Worm (Caenorhabditis elegans) whole organism, midembryonic: ENCODE measurements around the gene hrpf-2.

ENCODE experiments used
- T22C8.4 ChIP-seq: fragments of 200-800 bp; sonication (Bioruptor generic); IDR thresholded peaks from 2 replicates; pipeline ENCODE4 v1.3.6; 2022; ENCODE audit warnings: missing genetic modification characterization, missing compliant biosample characterization
- cog-1 ChIP-seq: sonication (generic microtip); optimal IDR thresholded peaks from 2 replicates; lab custom pipeline; 2016; ENCODE audit warnings: missing genetic modification characterization, missing compliant biosample characterization
- flt-1 ChIP-seq: fragments of 200-800 bp; sonication (Bioruptor generic); IDR thresholded peaks from 2 replicates; pipeline ENCODE4 v1.3.6; 2022; ENCODE audit warnings: missing genetic modification characterization, missing compliant biosample characterization
- klf-2 ChIP-seq: fragments of 200-800 bp; sonication (Bioruptor generic); conservative IDR thresholded peaks from 2 replicates; pipeline ENCODE4 v1.3.6; 2022; ENCODE audit warnings: missing genetic modification reagents, missing genetic modification characterization, missing compliant biosample characterization
- med-1 ChIP-seq: sonication (generic microtip); optimal IDR thresholded peaks from 2 replicates; lab custom pipeline; 2017; ENCODE audit warnings: missing genetic modification characterization, mild to moderate bottlenecking, missing compliant biosample characterization, antibody characterized with exemption, missing genetic modification reagents; ENCODE audit not compliant: insufficient read depth
- ref-1 ChIP-seq: fragments of 200-800 bp; sonication (Bioruptor generic); conservative IDR thresholded peaks from 2 replicates; pipeline ENCODE4 v1.3.6; 2022; ENCODE audit warnings: missing genetic modification reagents, missing genetic modification characterization, missing compliant biosample characterization
- tab-1 ChIP-seq: fragments of 200-800 bp; sonication (Bioruptor generic); IDR thresholded peaks from 2 replicates; pipeline ENCODE4 v1.3.6; 2022; ENCODE audit warnings: missing genetic modification characterization, missing compliant biosample characterization
- ztf-23 ChIP-seq: fragments of 200-800 bp; sonication (Bioruptor generic); IDR thresholded peaks from 2 replicates; pipeline ENCODE4 v1.3.6; 2022; ENCODE audit warnings: missing genetic modification reagents, missing genetic modification characterization, missing compliant biosample characterization
- ztf-29 ChIP-seq: fragments of 200-800 bp; sonication (Bioruptor generic); IDR thresholded peaks from 2 replicates; pipeline ENCODE4 v1.3.6; 2022; ENCODE audit warnings: missing genetic modification reagents, missing genetic modification characterization, missing compliant biosample characterization

The hrpf-2 gene

DNA sequence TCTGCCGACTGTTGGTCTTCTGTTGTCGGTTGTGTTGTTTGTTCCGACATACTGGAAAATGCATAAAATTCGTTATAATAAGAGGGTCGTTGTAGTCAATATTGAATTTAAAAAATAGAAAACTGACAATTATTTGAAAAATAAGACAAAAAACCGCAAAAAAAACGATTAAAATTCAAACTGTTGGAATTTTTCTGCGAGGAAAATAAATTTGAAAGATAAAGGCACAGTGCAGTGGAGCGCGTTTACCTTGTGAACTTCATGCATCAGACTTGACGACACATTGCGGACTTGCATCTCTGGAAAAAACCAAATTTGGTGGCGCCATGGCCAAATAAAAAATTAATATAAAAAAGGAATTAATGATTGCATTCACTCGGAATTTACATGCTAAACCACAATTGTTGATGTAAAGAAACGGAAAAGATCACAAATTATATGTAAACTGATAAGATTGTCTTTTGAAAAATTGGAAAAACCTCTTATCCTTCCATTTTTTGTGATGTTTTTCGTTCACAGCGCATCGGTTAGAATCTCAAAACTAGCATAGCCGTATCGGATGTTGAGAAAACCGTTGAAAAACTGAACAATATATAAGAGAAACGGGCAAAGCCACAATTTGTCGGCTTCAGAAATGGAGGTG is at the start of gene hrpf-2, which contains the start of gene bli-6:
hrpf-2 (minus strand) TSS at position 51 of the 643 bp plus-strand sequence.
bli-6 (plus strand) TSS at position 593 of the 643 bp plus-strand sequence.
- no peak for TF ChIP-seq cog-1 (tag; lab: Kevin White, UChicago)
- no peak for TF ChIP-seq tab-1
- no peak for TF ChIP-seq flt-1
- no peak for TF ChIP-seq ref-1 (GFP tag; lab: Robert Waterston, UW)

DNA sequence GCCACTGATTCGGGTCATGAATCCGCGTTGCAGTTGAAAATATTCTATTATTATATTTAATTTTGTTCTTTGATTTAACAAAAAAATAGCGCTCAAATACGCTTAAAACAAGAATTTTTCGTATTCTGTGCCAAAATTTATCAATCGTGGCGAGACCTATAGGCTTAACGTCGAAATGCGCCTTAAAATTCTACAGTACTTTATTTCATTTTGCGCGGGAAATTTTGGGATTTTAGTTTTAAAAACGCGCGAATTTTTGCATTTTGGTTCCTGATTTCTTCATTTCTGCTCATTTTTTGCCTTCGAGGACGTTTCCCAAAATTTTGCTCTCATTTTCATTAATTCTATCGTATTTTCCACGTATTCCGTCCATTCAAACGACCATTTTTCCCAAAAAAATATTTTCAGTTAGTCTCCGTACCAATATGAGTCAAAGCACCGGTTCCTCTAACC is 44.9 kb upstream of the hrpf-2 start, which contains the start of gene puf-11:
puf-11 (plus strand) TSS at position 403 of the 453 bp plus-strand sequence.
- TF ChIP-seq tab-1, result no peak
- TF ChIP-seq cog-1 (tag; lab: Kevin White, UChicago), result no peak
- TF ChIP-seq ztf-23 (GFP tag; lab: Robert Waterston, UW), result no peak
- no peak for TF ChIP-seq flt-1
- TF ChIP-seq med-1 (GFP tag; lab: Kevin White, UChicago), result no peak
- TF ChIP-seq ref-1 (GFP tag; lab: Robert Waterston, UW), result no peak
- no peak for TF ChIP-seq T22C8.4
- no peak for TF ChIP-seq ztf-29 (GFP tag; lab: Robert Waterston, UW)
- TF ChIP-seq klf-2 (GFP tag; lab: Robert Waterston, UW), result no peak

DNA sequence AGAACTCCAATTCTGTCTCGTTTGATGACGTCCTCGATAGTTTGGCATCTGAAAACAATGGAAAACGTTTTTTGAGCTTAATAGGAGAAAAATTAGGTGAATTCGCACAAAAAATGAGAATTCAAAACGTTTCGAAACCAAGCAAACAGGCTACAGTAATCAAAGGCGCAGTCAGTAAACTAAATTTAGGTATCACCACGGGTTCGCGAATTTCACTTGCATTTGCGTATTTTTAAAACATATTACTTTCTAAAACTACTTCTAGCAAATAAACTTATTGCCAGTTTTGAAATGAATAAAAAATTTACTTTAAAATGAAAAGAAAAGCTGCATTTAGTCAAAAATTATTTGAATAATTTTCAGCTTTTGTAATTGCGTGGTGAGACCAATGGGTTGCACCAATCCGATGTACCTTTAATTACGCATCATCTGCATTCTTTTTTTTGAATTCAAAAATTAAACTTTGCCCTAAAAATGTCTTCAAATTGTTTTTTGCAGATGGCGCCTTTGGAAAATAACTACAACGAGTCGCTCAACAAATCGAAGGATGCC is 42.8 kb upstream of the hrpf-2 start, which contains the start of the genes Y73B6BL.23 and htp-2:
Y73B6BL.23 (minus strand) TSS at position 51 of the 552 bp plus-strand sequence.
htp-2 (plus strand) TSS at position 492 of the 552 bp plus-strand sequence.
- TF ChIP-seq med-1 (GFP tag; lab: Kevin White, UChicago) (no peak), klf-2 (GFP tag; lab: Robert Waterston, UW) (no peak), ztf-29 (GFP tag; lab: Robert Waterston, UW) (no peak), cog-1 (tag; lab: Kevin White, UChicago) (no peak), ref-1 (GFP tag; lab: Robert Waterston, UW) (no peak), T22C8.4 (no peak), ztf-23 (GFP tag; lab: Robert Waterston, UW) (no peak), flt-1 (no peak), tab-1 (no peak)

DNA sequence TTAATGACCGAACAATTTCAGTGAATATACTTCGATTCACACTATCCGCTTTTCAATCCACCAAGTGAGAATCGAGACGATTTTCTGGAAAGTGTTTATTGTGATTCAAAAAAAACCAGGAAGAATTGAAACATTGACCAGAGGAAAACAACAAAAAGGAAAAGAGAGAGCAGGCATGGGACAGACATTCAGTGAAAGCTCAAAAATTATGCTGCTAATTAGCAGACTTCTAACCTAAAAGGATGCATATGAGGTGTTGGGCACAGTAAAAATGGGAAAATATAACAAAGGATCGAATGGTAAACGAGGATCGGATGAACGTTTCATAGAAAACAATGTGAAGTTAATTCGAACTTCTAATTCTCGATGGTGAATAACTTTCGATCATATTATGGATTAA is 41.3 kb upstream of the hrpf-2 start:
- TF ChIP-seq tab-1, result no peak
- TF ChIP-seq klf-2 (GFP tag; lab: Robert Waterston, UW), result no peak
- no peak for TF ChIP-seq T22C8.4
- no peak for TF ChIP-seq ref-1 (GFP tag; lab: Robert Waterston, UW)
- no peak for TF ChIP-seq flt-1
- TF ChIP-seq cog-1 (tag; lab: Kevin White, UChicago), result no peak
- no peak for TF ChIP-seq ztf-29 (GFP tag; lab: Robert Waterston, UW)
- TF ChIP-seq med-1 (GFP tag; lab: Kevin White, UChicago), result no peak
- TF ChIP-seq ztf-23 (GFP tag; lab: Robert Waterston, UW), result no peak

DNA sequence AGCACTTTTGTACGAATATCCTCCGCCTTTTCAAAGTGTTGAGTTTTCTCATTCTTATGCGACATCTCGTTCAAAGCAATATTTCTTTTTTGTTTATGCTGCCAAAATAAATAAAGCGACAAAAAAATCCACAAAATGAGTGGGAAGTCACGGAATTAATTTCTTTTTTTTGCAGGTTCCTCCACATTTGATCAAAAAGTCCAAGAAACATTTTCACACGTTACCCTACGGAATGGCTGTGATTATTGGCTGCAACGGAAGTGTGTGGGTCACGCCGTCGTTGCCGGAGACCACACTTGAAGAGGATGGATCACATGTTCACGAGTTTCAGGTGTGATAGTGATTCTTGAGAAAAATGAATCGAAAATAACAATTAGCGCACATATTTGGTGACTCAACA is 40.2 kb upstream of the hrpf-2 start, which contains the start of gene Y73B6BL.22:
Y73B6BL.22 (minus strand) TSS at position 101 of the 400 bp plus-strand sequence.
- no peak for TF ChIP-seq T22C8.4
- TF ChIP-seq ref-1 (GFP tag; lab: Robert Waterston, UW), result no peak

DNA sequence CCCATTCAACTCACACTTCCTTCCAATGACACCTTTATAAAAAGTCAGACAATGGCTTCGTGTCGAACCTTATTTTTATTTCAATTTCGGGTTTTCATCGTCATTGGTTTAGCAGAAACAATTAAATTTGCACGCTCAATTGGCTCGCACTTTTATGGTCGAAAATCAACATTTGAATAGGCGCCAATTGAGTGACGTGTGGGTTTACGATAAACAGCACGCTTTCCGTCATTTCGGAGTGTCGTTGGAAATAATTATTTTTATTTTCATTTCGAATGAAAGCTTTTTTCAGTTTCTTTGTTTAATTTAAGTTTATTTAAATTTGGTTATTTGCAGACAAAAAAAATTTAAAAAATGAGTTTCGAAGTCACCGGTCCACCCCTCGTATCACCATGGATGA is 38.8 kb upstream of the hrpf-2 start, which contains the start of gene exos-2:
exos-2 (plus strand) TSS at position 330 of the 400 bp plus-strand sequence.
- TF ChIP-seq T22C8.4 (no peak), tab-1 (no peak), ztf-23 (GFP tag; lab: Robert Waterston, UW) (no peak), ref-1 (GFP tag; lab: Robert Waterston, UW) (no peak), cog-1 (tag; lab: Kevin White, UChicago) (peak; percentile 6)

DNA sequence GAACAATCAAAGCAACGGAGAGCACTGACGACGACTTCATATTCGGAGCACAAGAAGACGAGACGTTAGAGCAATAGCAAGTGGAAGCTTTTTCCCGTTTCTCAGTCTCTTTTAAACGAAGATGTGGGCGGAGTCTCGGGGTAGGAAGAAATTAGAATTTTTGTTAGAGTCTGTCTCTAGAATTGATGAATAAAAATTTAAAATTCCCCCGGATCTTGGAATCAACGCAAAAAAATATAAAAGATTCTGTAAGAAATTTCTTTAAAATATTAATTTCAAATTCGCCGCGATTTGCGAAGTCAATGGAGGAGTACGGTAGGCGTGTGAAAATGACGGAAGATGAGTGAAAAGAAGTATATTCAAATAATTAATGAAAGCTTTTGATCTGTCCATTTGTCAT is 37.2 kb upstream of the hrpf-2 start, which contains the start of gene nlp-71:
nlp-71 (minus strand) TSS at position 101 of the 400 bp plus-strand sequence.
- TF ChIP-seq med-1 (GFP tag; lab: Kevin White, UChicago) (no peak), flt-1 (no peak), ztf-23 (GFP tag; lab: Robert Waterston, UW) (no peak), tab-1 (no peak)

DNA sequence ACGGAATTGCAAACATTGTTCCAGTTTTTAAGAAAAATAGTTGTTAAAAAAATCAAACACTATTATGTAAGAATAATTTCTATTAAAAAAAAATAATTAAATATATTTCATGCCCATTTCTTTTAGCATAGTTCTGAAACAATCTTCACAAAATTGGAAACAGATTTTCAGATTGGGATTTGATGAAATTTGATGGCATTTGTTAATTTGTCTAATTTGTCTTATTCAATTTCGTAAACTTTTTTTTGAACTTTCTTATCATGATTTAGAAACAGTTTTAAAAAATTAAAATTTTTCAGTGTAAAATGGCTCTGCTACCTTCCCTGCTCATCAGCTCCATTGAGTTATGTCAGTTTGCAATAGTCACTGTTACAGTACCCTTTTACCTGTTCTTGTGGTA is 28.5 kb upstream of the hrpf-2 start, which contains the start of gene srv-13:
srv-13 (plus strand) TSS at position 301 of the 400 bp plus-strand sequence.
- no peak for TF ChIP-seq klf-2 (GFP tag; lab: Robert Waterston, UW)
- TF ChIP-seq med-1 (GFP tag; lab: Kevin White, UChicago), result no peak
- TF ChIP-seq cog-1 (tag; lab: Kevin White, UChicago), result no peak
- no peak for TF ChIP-seq tab-1
- TF ChIP-seq T22C8.4, result no peak
- TF ChIP-seq ztf-23 (GFP tag; lab: Robert Waterston, UW), result no peak
- TF ChIP-seq ref-1 (GFP tag; lab: Robert Waterston, UW), result no peak
- TF ChIP-seq flt-1, result no peak
- TF ChIP-seq ztf-29 (GFP tag; lab: Robert Waterston, UW), result no peak

DNA sequence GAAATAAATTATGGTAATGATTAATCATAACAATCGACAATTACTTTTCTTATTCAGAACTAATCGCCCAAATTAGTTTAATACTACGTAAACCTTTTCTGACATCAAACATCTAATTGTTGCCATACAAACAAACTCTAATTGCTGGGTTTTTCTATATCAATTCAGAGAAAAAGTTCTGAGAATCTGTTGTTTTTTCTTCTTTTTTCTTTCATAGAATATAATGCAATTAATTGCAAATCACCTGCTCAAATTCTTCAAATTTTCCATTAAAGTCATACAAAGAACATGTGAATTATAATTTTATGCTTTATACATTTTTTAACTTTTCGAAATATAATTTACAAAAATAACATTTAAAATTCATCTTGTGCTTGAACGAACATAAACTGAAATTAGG is 27.1 kb upstream of the hrpf-2 start:
- TF ChIP-seq flt-1, result no peak
- no peak for TF ChIP-seq T22C8.4
- TF ChIP-seq tab-1, result no peak
- no peak for TF ChIP-seq ztf-23 (GFP tag; lab: Robert Waterston, UW)
- TF ChIP-seq klf-2 (GFP tag; lab: Robert Waterston, UW), result no peak
- TF ChIP-seq ztf-29 (GFP tag; lab: Robert Waterston, UW), result no peak
- no peak for TF ChIP-seq cog-1 (tag; lab: Kevin White, UChicago)
- no peak for TF ChIP-seq med-1 (GFP tag; lab: Kevin White, UChicago)
- TF ChIP-seq ref-1 (GFP tag; lab: Robert Waterston, UW), result no peak
